Worm (Caenorhabditis elegans) whole organism, L1 larva: ENCODE measurements around the gene fbxa-67.

ENCODE experiments used
- C34B4.2 ChIP-seq: sonication (generic microtip); optimal IDR thresholded peaks from 2 replicates; lab custom pipeline; 2017; ENCODE audit warnings: mild to moderate bottlenecking, missing genetic modification characterization, missing compliant biosample characterization
- nhr-11 ChIP-seq: fragments of 150-350 bp; optimal IDR thresholded peaks from 2 replicates; lab custom pipeline; 2014; ENCODE audit warnings: missing biosample characterization, missing genetic modification characterization
- snpc-4 ChIP-seq: fragments of 150-350 bp; optimal IDR thresholded peaks from 2 replicates; lab custom pipeline; 2014; ENCODE audit warnings: missing biosample characterization, missing genetic modification characterization

DNA sequence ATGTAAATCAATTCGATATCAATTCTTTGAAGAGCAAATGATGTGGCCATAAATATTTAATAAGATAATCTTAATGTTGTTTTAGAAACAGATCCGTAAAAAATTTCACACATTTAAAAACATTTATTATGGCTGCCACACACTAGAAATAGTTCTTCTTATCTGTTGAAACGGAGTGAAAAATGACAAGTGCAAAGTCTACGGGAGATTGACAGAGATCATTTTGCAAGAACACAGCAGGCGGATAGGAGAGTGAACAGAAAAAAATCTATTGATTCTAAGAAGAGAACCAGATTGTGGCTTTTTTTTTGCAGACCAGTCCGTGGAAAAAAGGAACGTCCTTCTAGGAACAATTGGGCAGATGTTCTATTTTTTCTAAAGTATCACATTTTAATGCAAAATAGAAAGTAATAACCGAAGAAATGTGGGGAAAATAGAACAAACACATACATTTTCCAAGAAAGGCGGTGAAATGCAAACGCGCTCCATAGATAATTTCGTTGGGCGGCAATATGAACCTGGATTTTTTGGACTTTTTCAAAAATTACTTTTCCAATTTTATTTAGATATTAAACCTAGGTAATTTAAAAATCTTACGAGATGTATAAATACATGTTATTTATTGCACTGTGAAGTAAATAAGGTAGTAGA is 48.7 kb downstream of the fbxa-67 start:
- no peak for TF ChIP-seq C34B4.2 (tag; lab: Kevin White, UChicago)
- TF ChIP-seq snpc-4 (tag; lab: Kevin White, UChicago), result no peak
- no peak for TF ChIP-seq nhr-11 (tag; lab: Kevin White, UChicago)
